Fruit fly (Drosophila melanogaster) whole organism, embryonic: ENCODE results near the gene CG14440.

ENCODE experiments used
- Atf-2 ChIP-seq: fragments of 200-800 bp; sonication (Bioruptor generic); optimal IDR thresholded peaks from 2 replicates; lab custom pipeline; 2016; ENCODE audit warnings: missing biosample characterization, missing genetic modification characterization
- Awh ChIP-seq: fragments of 200-800 bp; sonication (Bioruptor generic); IDR thresholded peaks from 2 replicates; pipeline ENCODE4, ENCODE4 v1.3.6; 2022; ENCODE audit warnings: missing biosample characterization, missing genetic modification characterization
- B-H1 ChIP-seq: fragments of 200-800 bp; sonication (Bioruptor generic); IDR thresholded peaks from 3 replicates; pipeline ENCODE4 v1.3.6; 2022; ENCODE audit warnings: missing biosample characterization, missing genetic modification characterization
- BEAF-32 ChIP-seq: fragments of 200-800 bp; sonication (Bioruptor generic); optimal IDR thresholded peaks from 3 replicates; lab custom pipeline; 2017; ENCODE audit warnings: missing biosample characterization, missing genetic modification characterization, mild to moderate bottlenecking, moderate library complexity, missing genetic modification reagents
- Bgb ChIP-seq: fragments of 200-800 bp; sonication (Bioruptor generic); IDR thresholded peaks from 2 replicates; pipeline ENCODE4 v1.3.6; 2022; ENCODE audit warnings: missing biosample characterization, missing genetic modification characterization; ENCODE audit not compliant: partially characterized antibody
- CG10209 ChIP-seq: fragments of 200-800 bp; sonication (Bioruptor generic); optimal IDR thresholded peaks from 3 replicates; lab custom pipeline; 2017; ENCODE audit warnings: missing biosample characterization, mild to moderate bottlenecking, missing genetic modification characterization, missing genetic modification reagents
- CG10267 ChIP-seq: fragments of 200-800 bp; sonication (Bioruptor generic); optimal IDR thresholded peaks from 2 replicates; lab custom pipeline; 2018; ENCODE audit warnings: missing biosample characterization, mild to moderate bottlenecking, missing genetic modification characterization, moderate library complexity
- CG10462 ChIP-seq: fragments of 200-800 bp; sonication (Bioruptor generic); optimal IDR thresholded peaks from 2 replicates; lab custom pipeline; 2016; ENCODE audit warnings: missing biosample characterization, missing genetic modification characterization
- CG10565 ChIP-seq: fragments of 200-800 bp; sonication (Bioruptor generic); optimal IDR thresholded peaks from 3 replicates; lab custom pipeline; 2016; ENCODE audit warnings: missing biosample characterization, mild to moderate bottlenecking, missing genetic modification characterization
- CG12071 ChIP-seq: fragments of 200-800 bp; sonication (Bioruptor generic); optimal IDR thresholded peaks from 3 replicates; lab custom pipeline; 2018; ENCODE audit warnings: missing biosample characterization, mild to moderate bottlenecking, missing genetic modification characterization
- CG13775 ChIP-seq: fragments of 200-800 bp; sonication (Bioruptor generic); optimal IDR thresholded peaks from 3 replicates; lab custom pipeline; 2017; ENCODE audit warnings: missing biosample characterization, mild to moderate bottlenecking, missing genetic modification characterization
- CG1529 ChIP-seq: fragments of 200-800 bp; sonication (Bioruptor generic); optimal IDR thresholded peaks from 3 replicates; lab custom pipeline; 2018; ENCODE audit warnings: missing biosample characterization, missing genetic modification characterization
- CG1602 ChIP-seq: fragments of 200-800 bp; sonication (Bioruptor generic); optimal IDR thresholded peaks from 3 replicates; lab custom pipeline; 2016; ENCODE audit warnings: missing biosample characterization, missing genetic modification characterization
- CG2712 ChIP-seq: fragments of 200-800 bp; optimal IDR thresholded peaks from 3 replicates; lab custom pipeline; 2019; ENCODE audit warnings: missing biosample characterization, mild to moderate bottlenecking, missing genetic modification characterization, moderate library complexity
- CG31441 ChIP-seq: fragments of 200-800 bp; sonication (Bioruptor generic); IDR thresholded peaks from 2 replicates; pipeline ENCODE4 v1.3.6; 2022; ENCODE audit warnings: missing biosample characterization, missing genetic modification characterization
- CG4730 ChIP-seq: fragments of 200-800 bp; sonication (Bioruptor generic); IDR thresholded peaks from 2 replicates; pipeline ENCODE4 v1.3.6; 2022; ENCODE audit warnings: missing biosample characterization, missing genetic modification characterization
- CG7786 ChIP-seq: fragments of 200-800 bp; sonication (Bioruptor generic); optimal IDR thresholded peaks from 2 replicates; lab custom pipeline; 2016; ENCODE audit warnings: missing biosample characterization, missing genetic modification characterization
- CG8359 ChIP-seq: fragments of 200-800 bp; sonication (Bioruptor generic); optimal IDR thresholded peaks from 2 replicates; lab custom pipeline; 2017; ENCODE audit warnings: missing biosample characterization, mild to moderate bottlenecking, missing genetic modification characterization, borderline replicate concordance
- CG8388 ChIP-seq: fragments of 200-800 bp; sonication (Bioruptor generic); optimal IDR thresholded peaks from 2 replicates; lab custom pipeline; 2019; ENCODE audit warnings: missing biosample characterization, mild to moderate bottlenecking, missing genetic modification characterization, moderate library complexity
- CG9437 ChIP-seq: fragments of 200-800 bp; sonication (Bioruptor generic); optimal IDR thresholded peaks from 2 replicates; lab custom pipeline; 2018; ENCODE audit warnings: missing biosample characterization, mild to moderate bottlenecking, missing genetic modification characterization
- CG9817 ChIP-seq: fragments of 200-800 bp; sonication (Bioruptor generic); optimal IDR thresholded peaks from 2 replicates; lab custom pipeline; 2018; ENCODE audit warnings: missing biosample characterization, mild to moderate bottlenecking, missing genetic modification characterization, moderate library complexity
- E2f2 ChIP-seq: fragments of 200-800 bp; sonication (Bioruptor generic); IDR thresholded peaks from 2 replicates; pipeline ENCODE4 v1.3.6; 2022; ENCODE audit warnings: missing biosample characterization, missing genetic modification characterization
- Fer1 ChIP-seq: fragments of 200-800 bp; sonication (Bioruptor generic); optimal IDR thresholded peaks from 2 replicates; lab custom pipeline; 2017; ENCODE audit warnings: missing biosample characterization, mild to moderate bottlenecking, missing genetic modification characterization
- Gug ChIP-seq: fragments of 200-800 bp; sonication (Bioruptor generic); IDR thresholded peaks from 4 replicates; pipeline ENCODE4 v1.3.6; 2022; ENCODE audit warnings: missing biosample characterization, missing genetic modification characterization
- HHEX ChIP-seq: fragments of 200-800 bp; sonication (Bioruptor generic); optimal IDR thresholded peaks from 3 replicates; lab custom pipeline; 2017; ENCODE audit warnings: missing biosample characterization, mild to moderate bottlenecking, missing genetic modification characterization, missing genetic modification reagents
- Hmr ChIP-seq: fragments of 200-800 bp; sonication (Bioruptor generic); optimal IDR thresholded peaks from 3 replicates; lab custom pipeline; 2017; ENCODE audit warnings: mild to moderate bottlenecking, missing biosample characterization, missing genetic modification reagents, missing genetic modification characterization
- MESR4 ChIP-seq: fragments of 200-800 bp; sonication (Bioruptor generic); optimal IDR thresholded peaks from 2 replicates; lab custom pipeline; 2018; ENCODE audit warnings: missing biosample characterization, mild to moderate bottlenecking, missing genetic modification characterization, moderate library complexity
- MTF-1 ChIP-seq: fragments of 200-800 bp; sonication (Bioruptor generic); optimal IDR thresholded peaks from 2 replicates; lab custom pipeline; 2018; ENCODE audit warnings: missing biosample characterization, mild to moderate bottlenecking, missing genetic modification characterization, borderline replicate concordance
- Opbp ChIP-seq: fragments of 200-800 bp; sonication (Bioruptor generic); IDR thresholded peaks from 3 replicates; pipeline ENCODE4 v1.3.6; 2022; ENCODE audit warnings: missing biosample characterization, missing genetic modification characterization; ENCODE audit not compliant: partially characterized antibody
- Ptx1 ChIP-seq: fragments of 200-800 bp; sonication (Bioruptor generic); IDR thresholded peaks from 2 replicates; pipeline ENCODE4 v1.3.6; 2022; ENCODE audit warnings: missing biosample characterization, missing genetic modification characterization
- Scr ChIP-seq: fragments of 200-800 bp; sonication (Bioruptor generic); IDR thresholded peaks from 2 replicates; pipeline ENCODE4 v1.3.6; 2022; ENCODE audit warnings: missing biosample characterization, missing genetic modification characterization; ENCODE audit not compliant: partially characterized antibody
- br ChIP-seq: fragments of >200 bp; optimal IDR thresholded peaks from 2 replicates; lab custom pipeline; 2017
- cas ChIP-seq: fragments of 200-800 bp; sonication (Bioruptor generic); IDR thresholded peaks from 2 replicates; pipeline ENCODE4 v1.3.6; 2022; ENCODE audit warnings: missing biosample characterization, missing genetic modification characterization
- chif ChIP-seq, 2 experiments: fragments of 200-800 bp; sonication (Bioruptor generic); optimal IDR thresholded peaks; 3 replicates each; lab custom pipeline; 2016; ENCODE audit warnings: missing biosample characterization in 2 of 2, missing genetic modification characterization in 2 of 2
- cwo ChIP-seq: fragments of 200-800 bp; sonication (Bioruptor generic); optimal IDR thresholded peaks from 3 replicates; lab custom pipeline; 2017; ENCODE audit warnings: missing biosample characterization, missing genetic modification characterization, mild to moderate bottlenecking, moderate library complexity, missing genetic modification reagents
- ewg ChIP-seq: fragments of 200-800 bp; sonication (Bioruptor generic); optimal IDR thresholded peaks from 3 replicates; lab custom pipeline; 2017; ENCODE audit warnings: mild to moderate bottlenecking, missing biosample characterization, missing genetic modification reagents, missing genetic modification characterization
- fd96Cb ChIP-seq: fragments of 200-800 bp; sonication (Bioruptor generic); optimal IDR thresholded peaks from 2 replicates; lab custom pipeline; 2018; ENCODE audit warnings: missing biosample characterization, mild to moderate bottlenecking, missing genetic modification characterization, moderate library complexity
- gcm ChIP-seq: fragments of 200-800 bp; sonication (Bioruptor generic); optimal IDR thresholded peaks from 2 replicates; lab custom pipeline; 2019; ENCODE audit warnings: missing biosample characterization, mild to moderate bottlenecking, missing genetic modification characterization, moderate library complexity
- grau ChIP-seq: fragments of 200-800 bp; optimal IDR thresholded peaks from 3 replicates; lab custom pipeline; 2019; ENCODE audit warnings: missing biosample characterization, mild to moderate bottlenecking, missing genetic modification characterization, moderate library complexity
- jing ChIP-seq: fragments of 200-800 bp; sonication (Bioruptor generic); optimal IDR thresholded peaks from 2 replicates; lab custom pipeline; 2018; ENCODE audit warnings: missing biosample characterization, mild to moderate bottlenecking, missing genetic modification characterization
- kay ChIP-seq: fragments of 200-800 bp; sonication (Bioruptor generic); optimal IDR thresholded peaks from 2 replicates; lab custom pipeline; 2016; ENCODE audit warnings: missing biosample characterization, missing genetic modification characterization
- lab ChIP-seq: fragments of 200-800 bp; sonication (Bioruptor generic); optimal IDR thresholded peaks from 3 replicates; lab custom pipeline; 2017; ENCODE audit warnings: missing biosample characterization, missing genetic modification characterization, mild to moderate bottlenecking, moderate library complexity, missing genetic modification reagents
- lola ChIP-seq, 3 experiments: fragments of >200 bp in 2 of 3; fragments of 200-800 bp in 1 of 3; sonication (Bioruptor generic) in 1 of 3; optimal IDR thresholded peaks; 2 replicates each; lab custom pipeline; 2017 to 2019; ENCODE audit warnings: missing biosample characterization in 3 of 3, missing genetic modification characterization in 3 of 3, mild to moderate bottlenecking in 1 of 3, moderate library complexity in 1 of 3
- mam ChIP-seq: fragments of 200-800 bp; sonication (Bioruptor generic); optimal IDR thresholded peaks from 3 replicates; lab custom pipeline; 2016; ENCODE audit warnings: missing biosample characterization, missing genetic modification characterization
- peb ChIP-seq: fragments of 200-800 bp; sonication (Bioruptor generic); IDR thresholded peaks from 2 replicates; pipeline ENCODE4 v1.3.6; 2022; ENCODE audit warnings: missing biosample characterization, missing genetic modification characterization
- phol ChIP-seq: fragments of 200-800 bp; sonication (Bioruptor generic); optimal IDR thresholded peaks from 3 replicates; lab custom pipeline; 2018; ENCODE audit warnings: missing biosample characterization, mild to moderate bottlenecking, missing genetic modification characterization, moderate library complexity
- tgo ChIP-seq: fragments of 200-800 bp; sonication (Bioruptor generic); IDR thresholded peaks from 3 replicates; pipeline ENCODE4 v1.3.6; 2022; ENCODE audit warnings: missing biosample characterization, missing genetic modification characterization
- tna ChIP-seq: fragments of 200-800 bp; sonication (Bioruptor generic); IDR thresholded peaks from 2 replicates; pipeline ENCODE4 v1.3.6; 2022; ENCODE audit warnings: missing biosample characterization, missing genetic modification characterization; ENCODE audit not compliant: partially characterized antibody
- twi ChIP-seq: fragments of 200-800 bp; optimal IDR thresholded peaks from 2 replicates; lab custom pipeline; 2019; ENCODE audit warnings: missing biosample characterization, mild to moderate bottlenecking, missing genetic modification characterization, moderate library complexity

The CG14440 gene

DNA sequence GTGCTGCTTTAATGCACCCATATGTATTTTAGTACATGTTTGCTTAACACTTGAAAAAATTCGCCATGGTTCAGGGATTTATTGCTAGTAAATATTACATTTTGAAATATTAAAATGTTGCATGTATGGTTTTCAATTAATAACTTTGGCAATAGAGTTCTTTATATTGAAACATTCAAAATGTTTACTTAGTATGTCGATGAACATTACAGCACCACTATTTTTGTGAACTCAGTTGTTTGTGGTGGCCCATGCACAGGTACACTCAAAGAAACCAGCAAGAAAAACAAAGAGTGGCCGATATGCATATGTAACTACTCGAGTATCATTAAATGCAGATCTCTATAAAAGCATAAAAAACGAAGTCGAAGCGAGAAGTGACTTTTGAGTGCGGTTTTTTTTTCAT, 3.7 kb upstream of the CG14440 start (continued):
- TF ChIP-seq Scr = no peak
- TF ChIP-seq CG10209 (GFP tag; lab: Kevin White, UChicago) = peak; percentile 62
- no peak for TF ChIP-seq Bgb (GFP tag; lab: Robert Waterston, UW)
- peak; percentile 63 for TF ChIP-seq CG10267
- TF ChIP-seq tna (GFP tag; lab: Robert Waterston, UW) = no peak
- peak; percentile 48 for TF ChIP-seq CG1602 (GFP tag; lab: Kevin White, UChicago)
- TF ChIP-seq lola (GFP tag; optimal IDR thresholded peaks at IDR 0.05; lab: Kevin White, UChicago) = peak in 1 of 3 experiments; percentile 71
- TF ChIP-seq CG13775 (GFP tag; lab: Kevin White, UChicago) = peak; percentile 52
- TF ChIP-seq ewg (GFP tag; lab: Kevin White, UChicago) = peak; percentile 57
- peak; percentile 69 for TF ChIP-seq CG9437 (GFP tag; lab: Kevin White, UChicago)
- no peak for TF ChIP-seq MESR4 (GFP tag; lab: Kevin White, UChicago)
- TF ChIP-seq CG10565 = no peak
- no peak for TF ChIP-seq Opbp (GFP tag; lab: Robert Waterston, UW)
- TF ChIP-seq phol = peak; percentile 83
- no peak for TF ChIP-seq cas (GFP tag; lab: Robert Waterston, UW)
- no peak for TF ChIP-seq BEAF-32 (GFP tag; lab: Kevin White, UChicago)
- TF ChIP-seq CG8388 (GFP tag; lab: Kevin White, UChicago) = peak; percentile 77
- peak; percentile 47 to 76 for TF ChIP-seq chif (GFP tag; optimal IDR thresholded peaks at IDR 0.05; lab: Kevin White, UChicago)
- peak; percentile 37 for TF ChIP-seq HHEX (GFP tag; lab: Kevin White, UChicago)
- peak; percentile 19; the same call in 1 of the 2 replicates for TF ChIP-seq CG4730
- peak; percentile 55 for TF ChIP-seq Atf-2 (GFP tag; lab: Kevin White, UChicago)
- peak; percentile 34 for TF ChIP-seq CG8359 (GFP tag; lab: Kevin White, UChicago)
- TF ChIP-seq peb (GFP tag; lab: Robert Waterston, UW) = peak; percentile 25; the same call in 1 of the 2 replicates
- peak; percentile 56 for TF ChIP-seq lab (GFP tag; lab: Kevin White, UChicago)
- TF ChIP-seq CG10462 = peak; percentile 36
- TF ChIP-seq CG1529 = peak; percentile 59
- peak; percentile 16 for TF ChIP-seq Hmr (GFP tag; lab: Kevin White, UChicago)
- TF ChIP-seq cwo (GFP tag; lab: Kevin White, UChicago) = peak; percentile 26
- 0 out of 3 replicates have a peak, but pooled peaks have one; percentile 24 for TF ChIP-seq B-H1 (GFP tag; lab: Robert Waterston, UW)
- peak; percentile 81 for TF ChIP-seq Ptx1
- peak; percentile 30 for TF ChIP-seq mam (GFP tag; lab: Kevin White, UChicago)
- TF ChIP-seq fd96Cb = peak; percentile 81
- TF ChIP-seq MTF-1 (GFP tag; lab: Kevin White, UChicago) = peak; percentile 29
- peak; percentile 49 for TF ChIP-seq twi (tag; lab: Kevin White, UChicago)
- TF ChIP-seq Fer1 (GFP tag; lab: Kevin White, UChicago) = peak; percentile 14
- peak; percentile 45; the same call in 2 of the 4 replicates for TF ChIP-seq Gug (GFP tag; lab: Robert Waterston, UW)
- TF ChIP-seq br (lab: Kevin White, UChicago) = no peak
- peak; percentile 63 for TF ChIP-seq tgo (GFP tag; lab: Robert Waterston, UW)
- peak; percentile 65 for TF ChIP-seq Awh (GFP tag; lab: Robert Waterston, UW)
- peak; percentile 65 for TF ChIP-seq grau
- peak; percentile 45; the same call in 1 of the 2 replicates for TF ChIP-seq E2f2 (GFP tag; lab: Robert Waterston, UW)
- TF ChIP-seq CG12071 (GFP tag; lab: Kevin White, UChicago) = peak; percentile 52
- peak; percentile 76 for TF ChIP-seq gcm (GFP tag; lab: Kevin White, UChicago)
- no peak for TF ChIP-seq kay (GFP tag; lab: Kevin White, UChicago)
- TF ChIP-seq CG7786 (GFP tag; lab: Kevin White, UChicago) = peak; percentile 23
- TF ChIP-seq CG9817 (tag; lab: Kevin White, UChicago) = peak; percentile 43
- peak; percentile 68 for TF ChIP-seq CG31441
- peak; percentile 80 for TF ChIP-seq CG2712
- TF ChIP-seq jing (GFP tag; lab: Kevin White, UChicago) = peak; percentile 22
